Fruit fly (Drosophila melanogaster): ENCODE data around the gene ClpP.

dm6 chr2L:10321612-10322011 lies 35.0 kb upstream of the ClpP start:
- no peak for TF ChIP-seq CTCF (optimal IDR thresholded peaks at IDR 0.05)
- TF ChIP-seq CG8478 (optimal IDR thresholded peaks at IDR 0.05): no peak

Measured in S2 (cell line).